Worm (Caenorhabditis elegans) whole organism, midembryonic: ENCODE results near the gene srz-100.

ENCODE experiments used
- T22C8.4 ChIP-seq: fragments of 200-800 bp; sonication (Bioruptor generic); IDR thresholded peaks from 2 replicates; pipeline ENCODE4 v1.3.6; 2022; ENCODE audit warnings: missing genetic modification characterization, missing compliant biosample characterization
- cog-1 ChIP-seq: sonication (generic microtip); optimal IDR thresholded peaks from 2 replicates; lab custom pipeline; 2016; ENCODE audit warnings: missing genetic modification characterization, missing compliant biosample characterization
- flt-1 ChIP-seq: fragments of 200-800 bp; sonication (Bioruptor generic); IDR thresholded peaks from 2 replicates; pipeline ENCODE4 v1.3.6; 2022; ENCODE audit warnings: missing genetic modification characterization, missing compliant biosample characterization
- klf-2 ChIP-seq: fragments of 200-800 bp; sonication (Bioruptor generic); conservative IDR thresholded peaks from 2 replicates; pipeline ENCODE4 v1.3.6; 2022; ENCODE audit warnings: missing genetic modification reagents, missing genetic modification characterization, missing compliant biosample characterization
- med-1 ChIP-seq: sonication (generic microtip); optimal IDR thresholded peaks from 2 replicates; lab custom pipeline; 2017; ENCODE audit warnings: missing genetic modification characterization, mild to moderate bottlenecking, missing compliant biosample characterization, antibody characterized with exemption, missing genetic modification reagents; ENCODE audit not compliant: insufficient read depth
- ref-1 ChIP-seq: fragments of 200-800 bp; sonication (Bioruptor generic); conservative IDR thresholded peaks from 2 replicates; pipeline ENCODE4 v1.3.6; 2022; ENCODE audit warnings: missing genetic modification reagents, missing genetic modification characterization, missing compliant biosample characterization
- tab-1 ChIP-seq: fragments of 200-800 bp; sonication (Bioruptor generic); IDR thresholded peaks from 2 replicates; pipeline ENCODE4 v1.3.6; 2022; ENCODE audit warnings: missing genetic modification characterization, missing compliant biosample characterization
- ztf-23 ChIP-seq: fragments of 200-800 bp; sonication (Bioruptor generic); IDR thresholded peaks from 2 replicates; pipeline ENCODE4 v1.3.6; 2022; ENCODE audit warnings: missing genetic modification reagents, missing genetic modification characterization, missing compliant biosample characterization
- ztf-29 ChIP-seq: fragments of 200-800 bp; sonication (Bioruptor generic); IDR thresholded peaks from 2 replicates; pipeline ENCODE4 v1.3.6; 2022; ENCODE audit warnings: missing genetic modification reagents, missing genetic modification characterization, missing compliant biosample characterization

srz-100 gene

ce11 chrV:16706549-16706948 lies 25.2 kb upstream of the srz-100 start, which contains the start of gene clec-9:
Gene clec-9 (minus strand): TSS chrV:16706649.
- no peak for TF ChIP-seq klf-2
- TF ChIP-seq tab-1, result no peak
- no peak for TF ChIP-seq cog-1
- TF ChIP-seq med-1 (GFP tag; lab: Kevin White, UChicago), result no peak
- TF ChIP-seq ref-1 (GFP tag; lab: Robert Waterston, UW), result no peak

ce11 chrV:16713797-16714196 lies 17.9 kb upstream of the srz-100 start:
- TF ChIP-seq T22C8.4 (GFP tag; lab: Robert Waterston, UW), result no peak
- no peak for TF ChIP-seq med-1 (GFP tag; lab: Kevin White, UChicago)
- TF ChIP-seq ztf-29 (GFP tag; lab: Robert Waterston, UW), result no peak
- TF ChIP-seq klf-2, result no peak
- no peak for TF ChIP-seq ztf-23 (GFP tag; lab: Robert Waterston, UW)

- TF ChIP-seq ztf-23 (GFP tag; lab: Robert Waterston, UW), result no peak
- no peak for TF ChIP-seq ztf-29 (GFP tag; lab: Robert Waterston, UW)
- TF ChIP-seq med-1 (GFP tag; lab: Kevin White, UChicago), result no peak
- no peak for TF ChIP-seq cog-1
- TF ChIP-seq klf-2, result no peak
- no peak for TF ChIP-seq flt-1 (GFP tag; lab: Robert Waterston, UW)
- no peak for TF ChIP-seq ref-1 (GFP tag; lab: Robert Waterston, UW)
- TF ChIP-seq tab-1, result no peak
- no peak for TF ChIP-seq T22C8.4 (GFP tag; lab: Robert Waterston, UW)
Observed at ce11 chrV:16716574-16716973, 15.1 kb upstream of the srz-100 start, which contains the start of gene srh-137. Gene srh-137 (minus strand): TSS chrV:16716674.

ce11 chrV:16723744-16724143 lies 8.0 kb upstream of the srz-100 start, which contains the start of gene nhr-112:
Gene nhr-112 (minus strand): TSS chrV:16723844.
- TF ChIP-seq flt-1 (GFP tag; lab: Robert Waterston, UW), result no peak
- no peak for TF ChIP-seq klf-2
- no peak for TF ChIP-seq T22C8.4 (GFP tag; lab: Robert Waterston, UW)
- no peak for TF ChIP-seq med-1 (GFP tag; lab: Kevin White, UChicago)
- TF ChIP-seq cog-1, result no peak
- TF ChIP-seq ztf-29 (GFP tag; lab: Robert Waterston, UW), result no peak
- no peak for TF ChIP-seq tab-1
- TF ChIP-seq ref-1 (GFP tag; lab: Robert Waterston, UW), result no peak
- no peak for TF ChIP-seq ztf-23 (GFP tag; lab: Robert Waterston, UW)

- TF ChIP-seq ref-1 (GFP tag; lab: Robert Waterston, UW) (no peak), T22C8.4 (GFP tag; lab: Robert Waterston, UW) (no peak), ztf-23 (GFP tag; lab: Robert Waterston, UW) (no peak), klf-2 (no peak), cog-1 (no peak), tab-1 (no peak), ztf-29 (GFP tag; lab: Robert Waterston, UW) (no peak), flt-1 (GFP tag; lab: Robert Waterston, UW) (no peak)
Observed at ce11 chrV:16724574-16724973, 7.1 kb upstream of the srz-100 start.

ce11 chrV:16725955-16726354 lies 5.7 kb upstream of the srz-100 start:
- TF ChIP-seq ztf-23 (GFP tag; lab: Robert Waterston, UW) (no peak), klf-2 (no peak), T22C8.4 (GFP tag; lab: Robert Waterston, UW) (no peak), ztf-29 (GFP tag; lab: Robert Waterston, UW) (no peak), ref-1 (GFP tag; lab: Robert Waterston, UW) (no peak), flt-1 (GFP tag; lab: Robert Waterston, UW) (no peak), tab-1 (no peak), cog-1 (no peak), med-1 (GFP tag; lab: Kevin White, UChicago) (no peak)

- no peak for TF ChIP-seq flt-1 (GFP tag; lab: Robert Waterston, UW)
- TF ChIP-seq med-1 (GFP tag; lab: Kevin White, UChicago), result no peak
- TF ChIP-seq T22C8.4 (GFP tag; lab: Robert Waterston, UW), result no peak
- no peak for TF ChIP-seq ref-1 (GFP tag; lab: Robert Waterston, UW)
- TF ChIP-seq ztf-29 (GFP tag; lab: Robert Waterston, UW), result no peak
- TF ChIP-seq klf-2, result no peak
- TF ChIP-seq tab-1, result no peak
Observed at ce11 chrV:16726915-16727314, 4.8 kb upstream of the srz-100 start, which contains the start of gene T25E12.14. Gene T25E12.14 (plus strand): TSS chrV:16727215.

- no peak for TF ChIP-seq med-1 (GFP tag; lab: Kevin White, UChicago)
- no peak for TF ChIP-seq flt-1 (GFP tag; lab: Robert Waterston, UW)
Observed at ce11 chrV:16728431-16728830, 3.3 kb upstream of the srz-100 start, which contains the start of gene fbxa-127. Gene fbxa-127 (plus strand): TSS chrV:16728731.

DNA sequence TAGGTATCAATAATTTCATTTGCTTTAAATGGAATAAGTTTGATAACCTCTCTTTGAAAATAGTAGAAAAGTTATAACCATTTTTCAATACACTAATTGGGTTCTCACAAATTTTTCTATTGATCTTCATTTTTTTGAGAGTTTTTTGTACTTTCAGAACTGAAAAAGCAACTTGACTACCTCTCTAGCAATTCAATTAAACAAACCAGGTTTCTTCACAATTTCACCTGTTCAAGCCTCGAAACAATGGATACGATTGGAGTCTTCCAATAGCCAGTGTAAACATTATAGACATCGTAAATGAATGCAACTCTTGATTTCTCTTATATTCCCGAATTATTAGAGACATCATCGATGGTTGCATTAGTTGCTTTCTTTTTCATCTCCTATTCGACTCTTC lies 1.7 kb upstream of the srz-100 start, which contains the start of gene srz-99:
Gene srz-99 (plus strand): TSS at position 301 of the 400 bp plus-strand sequence.
- TF ChIP-seq T22C8.4 (GFP tag; lab: Robert Waterston, UW) (no peak), klf-2 (no peak), tab-1 (no peak), med-1 (GFP tag; lab: Kevin White, UChicago) (no peak), flt-1 (GFP tag; lab: Robert Waterston, UW) (no peak), ref-1 (GFP tag; lab: Robert Waterston, UW) (no peak), ztf-29 (GFP tag; lab: Robert Waterston, UW) (no peak), cog-1 (no peak), ztf-23 (GFP tag; lab: Robert Waterston, UW) (no peak)

ce11 chrV:16733681-16734080 lies 2.0 kb downstream of the srz-100 start, which contains the start of gene T25E12.16:
Gene T25E12.16 (minus strand): TSS chrV:16733781.
- TF ChIP-seq ref-1 (GFP tag; lab: Robert Waterston, UW) (no peak), klf-2 (no peak), ztf-29 (GFP tag; lab: Robert Waterston, UW) (no peak)
